Worm (Caenorhabditis elegans) whole organism, young adult: ENCODE results near the gene msp-152.

Experiments
- F10E7.11 ChIP-seq: sonication (generic microtip); optimal IDR thresholded peaks from 2 replicates; lab custom pipeline; 2017; ENCODE audit warnings: mild to moderate bottlenecking, missing genetic modification characterization, moderate library complexity, missing compliant biosample characterization
- F22D6.2 ChIP-seq: sonication (generic microtip); optimal IDR thresholded peaks from 2 replicates; lab custom pipeline; 2016; ENCODE audit warnings: mild to moderate bottlenecking, missing genetic modification characterization, missing compliant biosample characterization
- F49E8.2 ChIP-seq: sonication (generic microtip); optimal IDR thresholded peaks from 3 replicates; lab custom pipeline; 2017; ENCODE audit warnings: missing genetic modification characterization, mild to moderate bottlenecking, missing compliant biosample characterization, antibody characterized with exemption, moderate library complexity; ENCODE audit not compliant: insufficient read depth
- K12H6.12 ChIP-seq: fragments of 200-800 bp; sonication (Bioruptor generic); optimal IDR thresholded peaks from 2 replicates; lab custom pipeline; 2018; ENCODE audit warnings: mild to moderate bottlenecking, missing genetic modification characterization, missing compliant biosample characterization
- T07F8.4 ChIP-seq: sonication (generic microtip); optimal IDR thresholded peaks from 2 replicates; lab custom pipeline; 2016; ENCODE audit warnings: mild to moderate bottlenecking, missing genetic modification characterization, moderate library complexity, missing compliant biosample characterization
- T26A5.8 ChIP-seq: sonication (generic microtip); optimal IDR thresholded peaks from 2 replicates; lab custom pipeline; 2016; ENCODE audit warnings: missing genetic modification characterization, missing compliant biosample characterization
- akir-1 ChIP-seq: fragments of 200-800 bp; sonication (Bioruptor generic); optimal IDR thresholded peaks from 2 replicates; lab custom pipeline; 2018; ENCODE audit warnings: mild to moderate bottlenecking, missing genetic modification characterization, moderate library complexity, missing compliant biosample characterization
- aptf-2 ChIP-seq: fragments of 200-800 bp; sonication (Bioruptor generic); conservative IDR thresholded peaks from 2 replicates; pipeline ENCODE4 v1.3.6; 2022; ENCODE audit warnings: missing genetic modification reagents, missing genetic modification characterization, missing compliant biosample characterization
- attf-6 ChIP-seq: fragments of 200-800 bp; sonication (Bioruptor generic); IDR thresholded peaks from 2 replicates; pipeline ENCODE4 v1.3.6; 2022; ENCODE audit warnings: missing genetic modification reagents, missing genetic modification characterization, missing compliant biosample characterization
- ceh-100 ChIP-seq: fragments of 200-800 bp; sonication (Bioruptor generic); IDR thresholded peaks from 2 replicates; pipeline ENCODE4 v1.3.6; 2022; ENCODE audit warnings: missing genetic modification reagents, missing genetic modification characterization, missing compliant biosample characterization
- ceh-40 ChIP-seq: fragments of 200-800 bp; sonication (Bioruptor generic); IDR thresholded peaks from 2 replicates; pipeline ENCODE4 v1.3.6; 2022; ENCODE audit warnings: missing genetic modification characterization, missing compliant biosample characterization
- ceh-58 ChIP-seq: fragments of 200-800 bp; sonication (Bioruptor generic); IDR thresholded peaks from 2 replicates; pipeline ENCODE4 v1.3.6; 2022; ENCODE audit warnings: missing genetic modification characterization, missing compliant biosample characterization
- chd-7 ChIP-seq: sonication (generic microtip); optimal IDR thresholded peaks from 2 replicates; lab custom pipeline; 2016; ENCODE audit warnings: mild to moderate bottlenecking, missing genetic modification characterization, moderate library complexity, missing compliant biosample characterization
- dpff-1 ChIP-seq: sonication (generic microtip); optimal IDR thresholded peaks from 2 replicates; lab custom pipeline; 2017; ENCODE audit warnings: mild to moderate bottlenecking, missing genetic modification characterization, missing compliant biosample characterization
- egl-44 ChIP-seq: fragments of 200-800 bp; sonication (Bioruptor generic); IDR thresholded peaks from 2 replicates; pipeline ENCODE4 v1.3.6; 2022; ENCODE audit warnings: missing genetic modification reagents, missing genetic modification characterization, missing compliant biosample characterization
- gei-17 ChIP-seq: fragments of 200-800 bp; sonication (Bioruptor generic); optimal IDR thresholded peaks from 2 replicates; lab custom pipeline; 2018; ENCODE audit warnings: mild to moderate bottlenecking, missing genetic modification characterization, missing compliant biosample characterization
- hlh-12 ChIP-seq: sonication (generic microtip); optimal IDR thresholded peaks from 2 replicates; lab custom pipeline; 2016; ENCODE audit warnings: missing genetic modification characterization, missing compliant biosample characterization
- hmg-20 ChIP-seq: fragments of 200-800 bp; sonication (Bioruptor generic); IDR thresholded peaks from 2 replicates; pipeline ENCODE4 v1.3.6; 2022; ENCODE audit warnings: missing genetic modification reagents, missing genetic modification characterization, missing compliant biosample characterization
- lin-54 ChIP-seq: fragments of 200-800 bp; sonication (Bioruptor generic); optimal IDR thresholded peaks from 2 replicates; lab custom pipeline; 2018; ENCODE audit warnings: mild to moderate bottlenecking, missing genetic modification characterization, missing compliant biosample characterization
- lsy-27 ChIP-seq: sonication (generic microtip); optimal IDR thresholded peaks from 2 replicates; lab custom pipeline; 2017; ENCODE audit warnings: missing genetic modification characterization, mild to moderate bottlenecking, missing compliant biosample characterization, antibody characterized with exemption, missing genotype, borderline replicate concordance; ENCODE audit not compliant: insufficient read depth
- madf-10 ChIP-seq: sonication (generic microtip); optimal IDR thresholded peaks from 2 replicates; lab custom pipeline; 2016; ENCODE audit warnings: mild to moderate bottlenecking, missing genetic modification characterization, missing compliant biosample characterization
- madf-6 ChIP-seq: fragments of 200-800 bp; sonication (Bioruptor generic); IDR thresholded peaks from 2 replicates; pipeline ENCODE4 v1.3.6; 2022; ENCODE audit warnings: missing genetic modification reagents, missing genetic modification characterization, missing compliant biosample characterization
- mes-4 ChIP-seq: sonication (generic microtip); optimal IDR thresholded peaks from 2 replicates; lab custom pipeline; 2016; ENCODE audit warnings: missing genotype, missing genetic modification characterization, missing compliant biosample characterization
- nfya-1 ChIP-seq: sonication (generic microtip); optimal IDR thresholded peaks from 2 replicates; lab custom pipeline; 2017; ENCODE audit warnings: antibody characterized with exemption, missing compliant biosample characterization, missing genetic modification characterization, borderline replicate concordance; ENCODE audit not compliant: insufficient read depth
- nhr-120 ChIP-seq: fragments of 200-800 bp; sonication (Bioruptor generic); IDR thresholded peaks from 2 replicates; pipeline ENCODE4 v1.3.6; 2022; ENCODE audit warnings: missing genetic modification characterization, missing compliant biosample characterization
- nhr-80 ChIP-seq: sonication (generic microtip); optimal IDR thresholded peaks from 2 replicates; lab custom pipeline; 2016; ENCODE audit warnings: missing genetic modification characterization, missing compliant biosample characterization
- nhr-90 ChIP-seq: sonication (generic microtip); optimal IDR thresholded peaks from 2 replicates; lab custom pipeline; 2016; ENCODE audit warnings: missing genotype, mild to moderate bottlenecking, missing genetic modification characterization, missing compliant biosample characterization
- rec-8 ChIP-seq, 2 experiments: sonication (generic microtip); optimal IDR thresholded peaks; 2 replicates each; lab custom pipeline; 2016; ENCODE audit warnings: mild to moderate bottlenecking in 2 of 2, missing genetic modification characterization in 2 of 2, missing genetic modification reagents in 2 of 2, missing genotype in 2 of 2, missing biosample characterization in 1 of 2, missing compliant biosample characterization in 1 of 2, moderate library complexity in 1 of 2
- snpc-1.1 ChIP-seq: sonication (generic microtip); optimal IDR thresholded peaks from 2 replicates; lab custom pipeline; 2017; ENCODE audit warnings: missing genetic modification characterization, mild to moderate bottlenecking, missing compliant biosample characterization, antibody characterized with exemption, moderate library complexity, missing genotype, missing genetic modification reagents; ENCODE audit not compliant: insufficient read depth
- snpc-3.4 ChIP-seq: sonication (generic microtip); optimal IDR thresholded peaks from 2 replicates; lab custom pipeline; 2017; ENCODE audit warnings: missing genetic modification characterization, mild to moderate bottlenecking, missing compliant biosample characterization, antibody characterized with exemption, moderate library complexity, missing genotype, missing genetic modification reagents
- somi-1 ChIP-seq: fragments of 200-800 bp; sonication (Bioruptor generic); optimal IDR thresholded peaks from 2 replicates; lab custom pipeline; 2018; ENCODE audit warnings: mild to moderate bottlenecking, missing genetic modification characterization, missing compliant biosample characterization
- tlf-1 ChIP-seq: fragments of 200-800 bp; sonication (Bioruptor generic); optimal IDR thresholded peaks from 2 replicates; lab custom pipeline; 2018; ENCODE audit warnings: mild to moderate bottlenecking, missing genetic modification characterization, missing compliant biosample characterization
- ztf-3 ChIP-seq: fragments of 200-800 bp; sonication (Bioruptor generic); optimal IDR thresholded peaks from 2 replicates; lab custom pipeline; 2018; ENCODE audit warnings: mild to moderate bottlenecking, missing genetic modification characterization, missing compliant biosample characterization

Gene msp-152

DNA sequence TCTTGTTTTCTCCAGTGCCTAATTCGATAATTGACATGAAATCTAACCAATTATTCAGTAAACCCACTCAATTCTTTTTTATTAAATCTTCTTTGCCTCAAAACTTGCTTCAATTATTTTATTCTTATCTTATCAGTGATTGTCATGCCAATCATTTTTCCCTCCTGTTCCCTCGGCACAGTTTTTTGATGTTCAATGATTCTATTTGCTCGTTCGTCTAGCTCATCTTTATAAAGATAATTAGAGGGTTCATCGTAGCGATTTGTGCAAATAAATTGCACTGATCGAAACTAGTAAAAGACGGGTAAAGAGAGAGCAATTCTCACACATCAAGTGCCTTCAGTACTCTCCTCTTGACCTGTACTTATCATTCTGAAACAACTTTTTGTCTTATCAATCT lies 34.8 kb downstream of the msp-152 start:
- TF ChIP-seq F22D6.2 (tag; lab: Kevin White, UChicago) (no peak), nhr-80 (tag; lab: Kevin White, UChicago) (peak; percentile 81)

DNA sequence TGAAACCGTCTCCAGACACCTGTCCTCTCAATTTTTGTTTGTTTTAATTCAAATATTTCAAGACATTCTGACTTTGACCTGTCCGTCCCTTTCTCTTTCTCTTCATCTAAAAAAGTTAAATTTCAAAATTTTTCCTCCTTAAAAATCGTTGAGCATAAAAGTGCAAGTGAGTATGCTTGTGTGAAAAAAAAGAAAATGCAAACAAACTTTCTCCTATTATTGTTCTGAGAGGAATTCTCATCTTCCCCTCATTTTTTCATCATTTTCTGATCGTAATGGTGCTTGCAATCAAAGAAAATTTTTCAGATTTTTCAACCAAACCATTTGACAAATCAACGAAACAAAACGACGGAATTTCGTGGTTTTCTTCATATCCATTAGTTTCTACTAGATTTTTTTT lies 36.0 kb downstream of the msp-152 start, which contains the start of gene shc-2:
Gene shc-2, plus strand, starts transcription at position 301 of the 400 bp plus-strand sequence.
- TF ChIP-seq F49E8.2 (tag; lab: Kevin White, UChicago) (no peak), lin-54 (no peak), ztf-3 (no peak), T07F8.4 (tag; lab: Kevin White, UChicago) (no peak)

DNA sequence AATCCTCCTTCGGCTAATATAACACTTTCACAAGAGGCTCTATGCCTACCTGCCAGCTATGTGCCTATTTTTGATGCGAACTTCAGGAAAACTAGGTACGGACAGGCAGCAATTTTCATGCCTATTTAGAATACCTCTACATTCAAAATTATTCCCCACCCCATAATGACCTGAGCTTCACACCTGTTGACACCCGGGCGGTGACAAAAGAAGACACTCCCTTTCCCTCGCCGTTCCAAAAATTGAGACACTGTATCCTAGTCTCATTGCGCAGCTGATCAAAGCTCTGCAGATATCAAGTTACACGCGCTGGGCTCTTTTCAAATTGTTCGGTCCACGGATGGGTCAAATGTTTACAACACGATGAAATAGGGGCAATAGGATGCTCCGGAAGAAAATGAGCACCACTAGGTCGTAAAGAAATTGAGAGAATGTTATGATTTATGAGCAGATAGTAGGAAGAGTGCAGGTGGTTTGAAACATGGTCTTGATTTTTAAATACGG lies 41.7 kb downstream of the msp-152 start:
- TF ChIP-seq K12H6.12 (tag; lab: Kevin White, UChicago), result no peak
- TF ChIP-seq nhr-90, result no peak
- TF ChIP-seq nfya-1 (tag; lab: Kevin White, UChicago), result no peak
- TF ChIP-seq ceh-40, result no peak
- TF ChIP-seq somi-1 (GFP tag; lab: Kevin White, UChicago), result no peak
- TF ChIP-seq nhr-120 (GFP tag; lab: Robert Waterston, UW), result no peak
- TF ChIP-seq ceh-100 (GFP tag; lab: Robert Waterston, UW), result no peak
- TF ChIP-seq dpff-1, result no peak
- TF ChIP-seq nhr-80 (tag; lab: Kevin White, UChicago), result no peak
- TF ChIP-seq snpc-1.1 (tag; lab: Kevin White, UChicago), result no peak
- no peak for TF ChIP-seq tlf-1
- TF ChIP-seq mes-4 (tag; lab: Kevin White, UChicago), result no peak
- TF ChIP-seq snpc-3.4, result no peak
- no peak for TF ChIP-seq T26A5.8 (tag; lab: Kevin White, UChicago)
- no peak for TF ChIP-seq madf-10
- TF ChIP-seq aptf-2 (GFP tag; lab: Robert Waterston, UW), result no peak
- TF ChIP-seq madf-6, result no peak
- TF ChIP-seq gei-17 (GFP tag; lab: Kevin White, UChicago), result no peak
- TF ChIP-seq attf-6 (GFP tag; lab: Robert Waterston, UW), result no peak
- no peak for TF ChIP-seq T07F8.4 (tag; lab: Kevin White, UChicago)

DNA sequence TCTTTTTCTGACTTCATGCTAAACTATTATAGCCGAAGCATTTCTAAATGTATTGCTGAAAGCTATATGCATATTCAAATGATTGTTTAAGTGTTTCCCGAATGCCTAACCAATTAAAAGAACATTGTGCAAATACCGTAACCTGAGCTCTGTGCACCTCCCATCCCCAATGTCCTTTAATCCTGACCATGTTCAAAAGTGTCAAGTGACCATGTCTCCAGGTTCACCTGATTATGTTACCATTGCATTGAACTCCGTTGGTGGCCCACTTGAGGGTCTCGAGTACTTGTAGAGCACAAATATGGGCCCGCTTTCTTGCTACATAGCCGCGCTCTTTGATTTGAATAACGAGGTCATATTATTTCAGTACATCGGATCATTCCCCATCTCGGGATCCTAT lies 42.5 kb downstream of the msp-152 start:
- no peak for TF ChIP-seq hmg-20 (GFP tag; lab: Robert Waterston, UW)
- TF ChIP-seq rec-8 (tag; optimal IDR thresholded peaks at IDR 0.05; lab: Kevin White, UChicago), result no peak
- no peak for TF ChIP-seq ceh-58
- TF ChIP-seq dpff-1, result no peak
- no peak for TF ChIP-seq egl-44 (GFP tag; lab: Robert Waterston, UW)
- TF ChIP-seq F10E7.11 (tag; lab: Kevin White, UChicago), result no peak
- no peak for TF ChIP-seq hlh-12 (tag; lab: Kevin White, UChicago)
- TF ChIP-seq chd-7, result no peak
- no peak for TF ChIP-seq lsy-27 (tag; lab: Kevin White, UChicago)
- no peak for TF ChIP-seq nhr-120 (GFP tag; lab: Robert Waterston, UW)
- TF ChIP-seq akir-1 (GFP tag; lab: Kevin White, UChicago), result no peak
- TF ChIP-seq, all 124 proteins: peak for 0
